Worm (Caenorhabditis elegans): ENCODE results near the gene nhr-27.

- TF ChIP-seq snpc-4 (tag; optimal IDR thresholded peaks at IDR 0.05) (no peak), nhr-21 (tag; optimal IDR thresholded peaks at IDR 0.05) (peak; percentile 65), zag-1 (tag; optimal IDR thresholded peaks at IDR 0.05) (no peak), ztf-4 (tag; optimal IDR thresholded peaks at IDR 0.05) (no peak), nhr-12 (tag; optimal IDR thresholded peaks at IDR 0.05) (no peak), nhr-11 (tag; optimal IDR thresholded peaks at IDR 0.05) (no peak), nhr-237 (tag; optimal IDR thresholded peaks at IDR 0.05) (no peak), mdl-1 (tag; optimal IDR thresholded peaks at IDR 0.05) (peak; percentile 65 to 85), unc-39 (tag; optimal IDR thresholded peaks at IDR 0.05) (no peak), egl-27 (tag; optimal IDR thresholded peaks at IDR 0.05) (no peak), unc-62 (GFP tag; optimal IDR thresholded peaks at IDR 0.05) (no peak), sem-4 (tag; optimal IDR thresholded peaks at IDR 0.05) (no peak)
Measured at ce11 chrX:12759642-12760041, 48.5 kb downstream of the nhr-27 start.

All from whole organism, L2 larva.